Fruit fly (Drosophila melanogaster) whole organism, prepupa: ENCODE results near the gene CG33648.

Experiments used
- Blimp-1 ChIP-seq: fragments of 200-800 bp; sonication (Bioruptor generic); optimal IDR thresholded peaks from 3 replicates; lab custom pipeline; 2017; ENCODE audit warnings: missing biosample characterization, missing genetic modification characterization, mild to moderate bottlenecking, moderate library complexity, missing genetic modification reagents
- CG10631 ChIP-seq: fragments of 200-800 bp; sonication (Bioruptor generic); optimal IDR thresholded peaks from 2 replicates; lab custom pipeline; 2016; ENCODE audit warnings: missing biosample characterization, missing genetic modification characterization
- CG10669 ChIP-seq: fragments of 200-800 bp; sonication (Bioruptor generic); optimal IDR thresholded peaks from 3 replicates; lab custom pipeline; 2018; ENCODE audit warnings: missing biosample characterization, mild to moderate bottlenecking, missing genetic modification characterization, moderate library complexity
- CG11294 ChIP-seq: fragments of 200-800 bp; sonication (Bioruptor generic); IDR thresholded peaks from 2 replicates; pipeline ENCODE4 v1.3.6; 2022; ENCODE audit warnings: missing biosample characterization, missing genetic modification characterization
- CG11762 ChIP-seq: fragments of 200-800 bp; sonication (Bioruptor generic); optimal IDR thresholded peaks from 3 replicates; lab custom pipeline; 2016; ENCODE audit warnings: missing biosample characterization, missing genetic modification characterization; ENCODE audit not compliant: insufficient read depth
- CG11902 ChIP-seq: fragments of 200-800 bp; sonication (Bioruptor generic); optimal IDR thresholded peaks from 3 replicates; lab custom pipeline; 2016; ENCODE audit warnings: missing biosample characterization, missing genetic modification characterization
- CG15336 ChIP-seq: fragments of 200-800 bp; sonication (Bioruptor generic); IDR thresholded peaks from 2 replicates; pipeline ENCODE4 v1.3.6; 2022; ENCODE audit warnings: missing biosample characterization, missing genetic modification characterization
- CG16779 ChIP-seq: fragments of 200-800 bp; sonication (Bioruptor generic); optimal IDR thresholded peaks from 3 replicates; lab custom pipeline; 2017; ENCODE audit warnings: missing biosample characterization, mild to moderate bottlenecking, missing genetic modification characterization
- CG3032 ChIP-seq: fragments of 200-800 bp; optimal IDR thresholded peaks from 2 replicates; lab custom pipeline; 2019; ENCODE audit warnings: missing biosample characterization, mild to moderate bottlenecking, missing genetic modification characterization, moderate library complexity
- CG31627 ChIP-seq: fragments of 200-800 bp; sonication (Bioruptor generic); optimal IDR thresholded peaks from 3 replicates; lab custom pipeline; 2016; ENCODE audit warnings: missing biosample characterization, missing genetic modification characterization
- CG34406 ChIP-seq: fragments of 200-800 bp; sonication (Bioruptor generic); optimal IDR thresholded peaks from 3 replicates; lab custom pipeline; 2016; ENCODE audit warnings: missing biosample characterization, missing genetic modification characterization
- CG3919 ChIP-seq: fragments of 200-800 bp; sonication (Bioruptor generic); optimal IDR thresholded peaks from 3 replicates; lab custom pipeline; 2016; ENCODE audit warnings: missing biosample characterization, missing genetic modification characterization
- CG4318 ChIP-seq: fragments of 200-800 bp; sonication (Bioruptor generic); optimal IDR thresholded peaks from 3 replicates; lab custom pipeline; 2017; ENCODE audit warnings: missing biosample characterization, mild to moderate bottlenecking, missing genetic modification characterization
- CG6276 ChIP-seq: fragments of 200-800 bp; sonication (Bioruptor generic); optimal IDR thresholded peaks from 2 replicates; lab custom pipeline; 2017; ENCODE audit warnings: missing biosample characterization, mild to moderate bottlenecking, missing genetic modification characterization
- CG6808 ChIP-seq: fragments of 200-800 bp; sonication (Bioruptor generic); optimal IDR thresholded peaks from 3 replicates; lab custom pipeline; 2017; ENCODE audit warnings: missing biosample characterization, missing genetic modification characterization, mild to moderate bottlenecking, moderate library complexity, missing genetic modification reagents
- CG8119 ChIP-seq: fragments of 200-800 bp; sonication (Bioruptor generic); IDR thresholded peaks from 3 replicates; pipeline ENCODE4 v1.3.6; 2022; ENCODE audit warnings: missing biosample characterization, missing genetic modification characterization
- CG8319 ChIP-seq: fragments of 200-800 bp; sonication (Bioruptor generic); optimal IDR thresholded peaks from 3 replicates; lab custom pipeline; 2016; ENCODE audit warnings: missing biosample characterization, missing genetic modification characterization
- CG8632 ChIP-seq: fragments of 200-800 bp; sonication (Bioruptor generic); optimal IDR thresholded peaks from 3 replicates; lab custom pipeline; 2016; ENCODE audit warnings: missing biosample characterization, missing genetic modification characterization
- CG9139 ChIP-seq: fragments of 200-800 bp; sonication (Bioruptor generic); optimal IDR thresholded peaks from 3 replicates; lab custom pipeline; 2017; ENCODE audit warnings: missing biosample characterization, mild to moderate bottlenecking, missing genetic modification characterization
- Eip93F ChIP-seq: fragments of 200-800 bp; sonication (Bioruptor generic); optimal IDR thresholded peaks from 2 replicates; lab custom pipeline; 2016; ENCODE audit warnings: missing biosample characterization, mild to moderate bottlenecking, missing genetic modification characterization
- Ets21C ChIP-seq: fragments of 200-800 bp; sonication (Bioruptor generic); optimal IDR thresholded peaks from 3 replicates; lab custom pipeline; 2016; ENCODE audit warnings: missing biosample characterization, missing genetic modification characterization
- Ets96B ChIP-seq: fragments of 200-800 bp; optimal IDR thresholded peaks from 2 replicates; lab custom pipeline; 2019; ENCODE audit warnings: missing biosample characterization, mild to moderate bottlenecking, missing genetic modification characterization, moderate library complexity
- Gug ChIP-seq: fragments of 200-800 bp; sonication (Bioruptor generic); IDR thresholded peaks from 2 replicates; pipeline ENCODE4 v1.3.6; 2022; ENCODE audit warnings: missing biosample characterization, missing genetic modification characterization
- Hr39 ChIP-seq: fragments of 200-800 bp; sonication (Bioruptor generic); optimal IDR thresholded peaks from 2 replicates; lab custom pipeline; 2016; ENCODE audit warnings: missing biosample characterization, missing genetic modification characterization
- Hr4 ChIP-seq: fragments of 200-800 bp; sonication (Bioruptor generic); optimal IDR thresholded peaks from 3 replicates; lab custom pipeline; 2016; ENCODE audit warnings: missing biosample characterization, missing genetic modification characterization
- OdsH ChIP-seq: fragments of 200-800 bp; sonication (Bioruptor generic); optimal IDR thresholded peaks from 3 replicates; lab custom pipeline; 2016; ENCODE audit warnings: missing biosample characterization, missing genetic modification characterization
- Smox ChIP-seq: fragments of 200-800 bp; sonication (Bioruptor generic); optimal IDR thresholded peaks from 3 replicates; lab custom pipeline; 2016; ENCODE audit warnings: missing biosample characterization, missing genetic modification characterization
- Sox102F ChIP-seq: fragments of 200-800 bp; sonication (Bioruptor generic); optimal IDR thresholded peaks from 2 replicates; lab custom pipeline; 2016; ENCODE audit warnings: missing biosample characterization, mild to moderate bottlenecking, missing genetic modification characterization
- Sox14 ChIP-seq: fragments of 200-800 bp; sonication (Bioruptor generic); optimal IDR thresholded peaks from 3 replicates; lab custom pipeline; 2016; ENCODE audit warnings: missing biosample characterization, missing genetic modification characterization
- Sox15 ChIP-seq: fragments of 200-800 bp; sonication (Bioruptor generic); optimal IDR thresholded peaks from 3 replicates; lab custom pipeline; 2016; ENCODE audit warnings: missing biosample characterization, missing genetic modification characterization
- achi ChIP-seq: fragments of 200-800 bp; sonication (Bioruptor generic); optimal IDR thresholded peaks from 3 replicates; lab custom pipeline; 2016; ENCODE audit warnings: missing biosample characterization, missing genetic modification characterization
- acj6 ChIP-seq: fragments of 200-800 bp; sonication (Bioruptor generic); optimal IDR thresholded peaks from 3 replicates; lab custom pipeline; 2016; ENCODE audit warnings: missing biosample characterization, missing genetic modification characterization
- cyc ChIP-seq: fragments of 200-800 bp; sonication (Bioruptor generic); optimal IDR thresholded peaks from 3 replicates; lab custom pipeline; 2016; ENCODE audit warnings: missing biosample characterization, missing genetic modification characterization
- dac ChIP-seq: fragments of 200-800 bp; sonication (Bioruptor generic); optimal IDR thresholded peaks from 2 replicates; lab custom pipeline; 2017; ENCODE audit warnings: missing biosample characterization, mild to moderate bottlenecking, missing genetic modification characterization
- dsx ChIP-seq: fragments of 200-800 bp; optimal IDR thresholded peaks from 3 replicates; lab custom pipeline; 2019; ENCODE audit warnings: missing biosample characterization, mild to moderate bottlenecking, missing genetic modification characterization, moderate library complexity; ENCODE audit not compliant: poor library complexity, severe bottlenecking
- eg ChIP-seq: fragments of 200-800 bp; sonication (Bioruptor generic); IDR thresholded peaks from 3 replicates; pipeline ENCODE4 v1.3.6; 2022; ENCODE audit warnings: missing biosample characterization, missing genetic modification characterization
- esn ChIP-seq: fragments of 200-800 bp; sonication (Bioruptor generic); optimal IDR thresholded peaks from 2 replicates; lab custom pipeline; 2016; ENCODE audit warnings: missing biosample characterization, mild to moderate bottlenecking, missing genetic modification characterization, moderate library complexity
- fd85E ChIP-seq: fragments of 200-800 bp; sonication (Bioruptor generic); optimal IDR thresholded peaks from 3 replicates; lab custom pipeline; 2016; ENCODE audit warnings: missing biosample characterization, missing genetic modification characterization
- fkh ChIP-seq: fragments of 200-800 bp; sonication (Bioruptor generic); optimal IDR thresholded peaks from 3 replicates; lab custom pipeline; 2017; ENCODE audit warnings: missing biosample characterization, mild to moderate bottlenecking, missing genetic modification characterization, moderate library complexity
- lz ChIP-seq: fragments of 200-800 bp; sonication (Bioruptor generic); optimal IDR thresholded peaks from 3 replicates; lab custom pipeline; 2016; ENCODE audit warnings: missing biosample characterization, missing genetic modification characterization
- net ChIP-seq: fragments of 200-800 bp; sonication (Bioruptor generic); optimal IDR thresholded peaks from 3 replicates; lab custom pipeline; 2016; ENCODE audit warnings: missing biosample characterization, missing genetic modification characterization
- pdm3 ChIP-seq: fragments of 200-800 bp; sonication (Bioruptor generic); optimal IDR thresholded peaks from 3 replicates; lab custom pipeline; 2016; ENCODE audit warnings: missing biosample characterization, missing genetic modification characterization
- spab ChIP-seq: fragments of 200-800 bp; sonication (Bioruptor generic); optimal IDR thresholded peaks from 2 replicates; lab custom pipeline; 2017; ENCODE audit warnings: missing biosample characterization, mild to moderate bottlenecking, missing genetic modification characterization, missing genetic modification reagents
- topi ChIP-seq: fragments of 200-800 bp; sonication (Bioruptor generic); optimal IDR thresholded peaks from 3 replicates; lab custom pipeline; 2016; ENCODE audit warnings: missing biosample characterization, missing genetic modification characterization
- vri ChIP-seq: fragments of 200-800 bp; sonication (Bioruptor generic); optimal IDR thresholded peaks from 3 replicates; lab custom pipeline; 2016; ENCODE audit warnings: missing biosample characterization, mild to moderate bottlenecking, missing genetic modification characterization

CG33648 gene

DNA sequence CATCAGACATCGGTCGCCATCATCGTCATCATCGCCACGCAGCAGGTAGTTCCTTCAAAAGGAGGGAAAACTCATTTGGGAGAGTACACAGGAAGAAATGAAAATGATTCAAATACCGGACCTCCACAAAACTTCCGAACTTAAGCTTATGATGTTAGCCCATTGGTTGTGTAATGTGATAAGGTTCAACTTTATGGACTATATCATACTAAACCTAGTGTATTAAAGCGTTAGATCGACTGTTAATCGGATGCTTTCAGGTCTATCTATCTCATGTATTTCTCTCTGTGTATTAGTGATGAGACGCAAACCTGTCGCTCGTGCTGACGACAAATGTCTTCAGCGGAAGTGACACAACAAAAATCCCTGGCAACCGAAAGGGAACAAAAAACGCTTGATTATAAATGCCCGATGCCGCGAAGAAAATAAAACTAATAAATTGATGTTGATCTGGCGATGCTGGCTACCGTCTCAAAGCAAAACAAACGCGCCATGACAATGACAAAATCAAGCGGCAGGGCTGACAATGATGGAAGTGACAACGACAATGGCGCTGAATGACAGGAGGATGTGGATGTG, 11.2 kb upstream of the CG33648 start (continued):
- TF ChIP-seq acj6: peak; percentile 55
- TF ChIP-seq CG9139: no peak
- no peak for TF ChIP-seq Gug (GFP tag; lab: Robert Waterston, UW)
- TF ChIP-seq Eip93F: no peak
- TF ChIP-seq CG6276: peak; percentile 0
- no peak for TF ChIP-seq CG16779 (tag; lab: Kevin White, UChicago)
- TF ChIP-seq CG11762 (GFP tag; lab: Kevin White, UChicago): peak; percentile 38
- peak; percentile 32 for TF ChIP-seq CG3032
- peak; percentile 34 for TF ChIP-seq dsx (GFP tag; lab: Kevin White, UChicago)
- TF ChIP-seq OdsH (GFP tag; lab: Kevin White, UChicago): peak; percentile 51
- no peak for TF ChIP-seq CG11294
- peak; percentile 17 for TF ChIP-seq dac (GFP tag; lab: Kevin White, UChicago)
- no peak for TF ChIP-seq CG8119 (GFP tag; lab: Robert Waterston, UW)
- TF ChIP-seq pdm3: peak; percentile 17
- TF ChIP-seq Sox102F (GFP tag; lab: Kevin White, UChicago): peak; percentile 58
- peak; percentile 53 for TF ChIP-seq achi
- peak; percentile 68 for TF ChIP-seq CG31627 (GFP tag; lab: Kevin White, UChicago)
- TF ChIP-seq Blimp-1 (GFP tag; lab: Kevin White, UChicago): no peak
- TF ChIP-seq cyc (GFP tag; lab: Kevin White, UChicago): peak; percentile 57
- TF ChIP-seq CG10631: peak; percentile 63
- peak; percentile 47 for TF ChIP-seq Smox (GFP tag; lab: Kevin White, UChicago)
- TF ChIP-seq CG34406 (GFP tag; lab: Kevin White, UChicago): no peak
- TF ChIP-seq Hr39 (GFP tag; lab: Kevin White, UChicago): peak; percentile 65
- TF ChIP-seq Sox15: no peak
- TF ChIP-seq CG8319: no peak
- TF ChIP-seq CG6808 (GFP tag; lab: Kevin White, UChicago): peak; percentile 7
- no peak for TF ChIP-seq eg (GFP tag; lab: Robert Waterston, UW)
- peak; percentile 64 for TF ChIP-seq CG3919 (GFP tag; lab: Kevin White, UChicago)
- peak; percentile 36 for TF ChIP-seq CG10669 (GFP tag; lab: Kevin White, UChicago)

DNA sequence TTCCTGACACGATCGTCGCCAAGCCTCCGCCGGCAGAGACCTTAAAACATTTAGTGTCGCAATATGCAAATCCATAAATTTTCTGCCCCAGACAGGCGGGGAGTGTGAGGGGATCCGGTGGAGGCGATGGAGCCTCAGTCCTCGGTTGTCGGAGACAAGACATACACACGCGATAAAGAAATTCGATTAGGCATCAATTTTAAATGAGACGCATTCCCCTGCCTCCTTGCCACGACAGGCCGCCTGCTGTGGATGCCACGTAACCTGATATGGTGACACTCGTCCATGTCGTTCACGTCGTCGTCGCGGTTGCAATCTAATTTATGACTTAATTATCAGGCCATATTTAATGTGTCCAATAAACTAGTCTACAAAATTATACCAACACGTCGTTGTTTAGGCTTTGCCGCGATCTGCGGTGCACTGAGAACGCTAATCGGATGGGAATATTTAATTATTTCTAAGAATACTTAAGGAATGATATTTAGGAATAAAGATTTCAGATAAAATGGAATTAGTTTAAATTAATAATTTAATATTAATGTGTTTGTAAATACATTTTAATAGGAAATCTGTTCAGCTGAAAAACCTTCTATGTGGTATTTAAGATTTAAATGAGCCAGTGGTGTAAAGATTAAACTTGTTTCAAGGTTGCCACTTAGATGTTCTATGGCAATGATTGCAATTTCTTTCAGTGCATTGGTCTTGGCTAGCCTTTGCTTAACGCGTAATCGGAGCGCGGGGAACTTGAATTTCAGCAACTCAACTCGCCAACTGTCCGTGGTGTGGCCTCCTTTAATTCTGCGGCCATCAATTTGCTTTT, 8.7 kb upstream of the CG33648 start:
- TF ChIP-seq CG3919 (GFP tag; lab: Kevin White, UChicago) (peak; percentile 88), vri (peak; percentile 68), OdsH (GFP tag; lab: Kevin White, UChicago) (peak; percentile 85), net (GFP tag; lab: Kevin White, UChicago) (peak; percentile 74), CG11902 (GFP tag; lab: Kevin White, UChicago) (peak; percentile 77), Sox14 (GFP tag; lab: Kevin White, UChicago) (no peak), topi (GFP tag; lab: Kevin White, UChicago) (peak; percentile 25), Smox (GFP tag; lab: Kevin White, UChicago) (peak; percentile 24), Hr4 (GFP tag; lab: Kevin White, UChicago) (peak; percentile 79), Sox15 (peak; percentile 63), dac (GFP tag; lab: Kevin White, UChicago) (peak; percentile 68), CG11294 (peak; percentile 76; the same call in 1 of the 2 replicates), spab (peak; percentile 89), eg (GFP tag; lab: Robert Waterston, UW) (peak; percentile 86), fd85E (no peak), lz (GFP tag; lab: Kevin White, UChicago) (peak; percentile 26), Hr39 (GFP tag; lab: Kevin White, UChicago) (peak; percentile 15), CG16779 (tag; lab: Kevin White, UChicago) (peak; percentile 69), Sox102F (GFP tag; lab: Kevin White, UChicago) (no peak), Eip93F (no peak), fkh (GFP tag; lab: Kevin White, UChicago) (no peak), CG34406 (GFP tag; lab: Kevin White, UChicago) (peak; percentile 80), CG8119 (GFP tag; lab: Robert Waterston, UW) (peak; percentile 89), CG10631 (peak; percentile 81), esn (GFP tag; lab: Kevin White, UChicago) (peak; percentile 50), CG8632 (GFP tag; lab: Kevin White, UChicago) (peak; percentile 84), Ets21C (GFP tag; lab: Kevin White, UChicago) (no peak), achi (peak; percentile 80), CG15336 (GFP tag; lab: Robert Waterston, UW) (peak; percentile 85), Ets96B (peak; percentile 91), pdm3 (peak; percentile 58), cyc (GFP tag; lab: Kevin White, UChicago) (peak; percentile 32), CG4318 (GFP tag; lab: Kevin White, UChicago) (peak; percentile 83)
